Fruit fly (Drosophila melanogaster) whole organism, prepupa: ENCODE results near the gene stas.

ENCODE experiments used
- Blimp-1 ChIP-seq: fragments of 200-800 bp; sonication (Bioruptor generic); optimal IDR thresholded peaks from 3 replicates; lab custom pipeline; 2017; ENCODE audit warnings: missing biosample characterization, missing genetic modification characterization, mild to moderate bottlenecking, moderate library complexity, missing genetic modification reagents
- CG15336 ChIP-seq: fragments of 200-800 bp; sonication (Bioruptor generic); IDR thresholded peaks from 2 replicates; pipeline ENCODE4 v1.3.6; 2022; ENCODE audit warnings: missing biosample characterization, missing genetic modification characterization
- CG16779 ChIP-seq: fragments of 200-800 bp; sonication (Bioruptor generic); optimal IDR thresholded peaks from 3 replicates; lab custom pipeline; 2017; ENCODE audit warnings: missing biosample characterization, mild to moderate bottlenecking, missing genetic modification characterization
- CG34406 ChIP-seq: fragments of 200-800 bp; sonication (Bioruptor generic); optimal IDR thresholded peaks from 3 replicates; lab custom pipeline; 2016; ENCODE audit warnings: missing biosample characterization, missing genetic modification characterization
- CG3919 ChIP-seq: fragments of 200-800 bp; sonication (Bioruptor generic); optimal IDR thresholded peaks from 3 replicates; lab custom pipeline; 2016; ENCODE audit warnings: missing biosample characterization, missing genetic modification characterization
- CG6163 ChIP-seq: fragments of 200-800 bp; sonication (Bioruptor generic); IDR thresholded peaks from 3 replicates; pipeline ENCODE4 v1.3.6; 2022; ENCODE audit warnings: missing biosample characterization, missing genetic modification characterization
- CG6854 ChIP-seq: fragments of 200-800 bp; sonication (Bioruptor generic); optimal IDR thresholded peaks from 2 replicates; lab custom pipeline; 2017; ENCODE audit warnings: missing biosample characterization, mild to moderate bottlenecking, missing genetic modification characterization
- CG7368 ChIP-seq: fragments of 200-800 bp; sonication (Bioruptor generic); optimal IDR thresholded peaks from 3 replicates; lab custom pipeline; 2016; ENCODE audit warnings: missing biosample characterization, missing genetic modification characterization
- CG8119 ChIP-seq: fragments of 200-800 bp; sonication (Bioruptor generic); IDR thresholded peaks from 3 replicates; pipeline ENCODE4 v1.3.6; 2022; ENCODE audit warnings: missing biosample characterization, missing genetic modification characterization
- CG8319 ChIP-seq: fragments of 200-800 bp; sonication (Bioruptor generic); optimal IDR thresholded peaks from 3 replicates; lab custom pipeline; 2016; ENCODE audit warnings: missing biosample characterization, missing genetic modification characterization
- Eip75B ChIP-seq: fragments of 200-800 bp; sonication (Bioruptor generic); optimal IDR thresholded peaks from 3 replicates; lab custom pipeline; 2016; ENCODE audit warnings: missing biosample characterization, missing genetic modification characterization
- Eip78C ChIP-seq: fragments of 200-800 bp; sonication (Bioruptor generic); peaks from one replicate; lab custom pipeline; 2016; ENCODE audit warnings: missing biosample characterization, missing genetic modification characterization
- Ets21C ChIP-seq: fragments of 200-800 bp; sonication (Bioruptor generic); optimal IDR thresholded peaks from 3 replicates; lab custom pipeline; 2016; ENCODE audit warnings: missing biosample characterization, missing genetic modification characterization
- Gug ChIP-seq: fragments of 200-800 bp; sonication (Bioruptor generic); IDR thresholded peaks from 2 replicates; pipeline ENCODE4 v1.3.6; 2022; ENCODE audit warnings: missing biosample characterization, missing genetic modification characterization
- Lpt ChIP-seq: fragments of 200-800 bp; sonication (Bioruptor generic); optimal IDR thresholded peaks from 3 replicates; lab custom pipeline; 2016; ENCODE audit warnings: missing biosample characterization, missing genetic modification characterization
- Met ChIP-seq: fragments of 200-800 bp; sonication (Bioruptor generic); optimal IDR thresholded peaks from 3 replicates; lab custom pipeline; 2016; ENCODE audit warnings: missing biosample characterization, missing genetic modification characterization
- Smox ChIP-seq: fragments of 200-800 bp; sonication (Bioruptor generic); optimal IDR thresholded peaks from 3 replicates; lab custom pipeline; 2016; ENCODE audit warnings: missing biosample characterization, missing genetic modification characterization
- Sox14 ChIP-seq: fragments of 200-800 bp; sonication (Bioruptor generic); optimal IDR thresholded peaks from 3 replicates; lab custom pipeline; 2016; ENCODE audit warnings: missing biosample characterization, missing genetic modification characterization
- Sox15 ChIP-seq: fragments of 200-800 bp; sonication (Bioruptor generic); optimal IDR thresholded peaks from 3 replicates; lab custom pipeline; 2016; ENCODE audit warnings: missing biosample characterization, missing genetic modification characterization
- achi ChIP-seq: fragments of 200-800 bp; sonication (Bioruptor generic); optimal IDR thresholded peaks from 3 replicates; lab custom pipeline; 2016; ENCODE audit warnings: missing biosample characterization, missing genetic modification characterization
- acj6 ChIP-seq: fragments of 200-800 bp; sonication (Bioruptor generic); optimal IDR thresholded peaks from 3 replicates; lab custom pipeline; 2016; ENCODE audit warnings: missing biosample characterization, missing genetic modification characterization
- eg ChIP-seq: fragments of 200-800 bp; sonication (Bioruptor generic); IDR thresholded peaks from 3 replicates; pipeline ENCODE4 v1.3.6; 2022; ENCODE audit warnings: missing biosample characterization, missing genetic modification characterization
- fd59A ChIP-seq: fragments of 200-800 bp; sonication (Bioruptor generic); optimal IDR thresholded peaks from 2 replicates; lab custom pipeline; 2017; ENCODE audit warnings: missing biosample characterization, mild to moderate bottlenecking, missing genetic modification characterization, missing genetic modification reagents
- fd85E ChIP-seq: fragments of 200-800 bp; sonication (Bioruptor generic); optimal IDR thresholded peaks from 3 replicates; lab custom pipeline; 2016; ENCODE audit warnings: missing biosample characterization, missing genetic modification characterization
- fkh ChIP-seq: fragments of 200-800 bp; sonication (Bioruptor generic); optimal IDR thresholded peaks from 3 replicates; lab custom pipeline; 2017; ENCODE audit warnings: missing biosample characterization, mild to moderate bottlenecking, missing genetic modification characterization, moderate library complexity
- salr ChIP-seq, 2 experiments: fragments of 200-800 bp; sonication (Bioruptor generic); optimal IDR thresholded peaks; 3 replicates each; lab custom pipeline; 2016 to 2018; ENCODE audit warnings: missing biosample characterization in 2 of 2, missing genetic modification characterization in 2 of 2, mild to moderate bottlenecking in 1 of 2
- spab ChIP-seq: fragments of 200-800 bp; sonication (Bioruptor generic); optimal IDR thresholded peaks from 2 replicates; lab custom pipeline; 2017; ENCODE audit warnings: missing biosample characterization, mild to moderate bottlenecking, missing genetic modification characterization, missing genetic modification reagents
- svp ChIP-seq: fragments of 200-800 bp; sonication (Bioruptor generic); peaks from one replicate; lab custom pipeline; 2016; ENCODE audit warnings: missing biosample characterization, missing genetic modification characterization
- topi ChIP-seq: fragments of 200-800 bp; sonication (Bioruptor generic); optimal IDR thresholded peaks from 3 replicates; lab custom pipeline; 2016; ENCODE audit warnings: missing biosample characterization, missing genetic modification characterization
- vri ChIP-seq: fragments of 200-800 bp; sonication (Bioruptor generic); optimal IDR thresholded peaks from 3 replicates; lab custom pipeline; 2016; ENCODE audit warnings: missing biosample characterization, mild to moderate bottlenecking, missing genetic modification characterization

stas gene

dm6 chrX:17627090-17627992, at the start of gene stas (continued):
- no peak for TF ChIP-seq CG6163 (GFP tag; lab: Robert Waterston, UW)
- TF ChIP-seq CG6854 (GFP tag; lab: Kevin White, UChicago) = peak; percentile 52
- TF ChIP-seq fd59A (GFP tag; lab: Kevin White, UChicago) = no peak
- no peak for TF ChIP-seq CG34406 (GFP tag; lab: Kevin White, UChicago)
- no peak for TF ChIP-seq eg
- no peak for TF ChIP-seq Blimp-1 (GFP tag; lab: Kevin White, UChicago)
- no peak for TF ChIP-seq Smox (GFP tag; lab: Kevin White, UChicago)
- no peak for TF ChIP-seq Lpt (GFP tag; lab: Kevin White, UChicago)
- TF ChIP-seq Gug (GFP tag; lab: Robert Waterston, UW) = no peak

dm6 chrX:17671788-17672187, 44.1 kb upstream of the stas start, which contains the start of gene CG12990:
CG12990 (minus strand) TSS chrX:17671888.
- no peak for TF ChIP-seq CG6163 (GFP tag; lab: Robert Waterston, UW)
- no peak for TF ChIP-seq fd85E (GFP tag; lab: Kevin White, UChicago)
- TF ChIP-seq Sox14 (GFP tag; lab: Kevin White, UChicago) = no peak
- no peak for TF ChIP-seq salr (GFP tag; optimal IDR thresholded peaks at IDR 0.05; lab: Kevin White, UChicago)
- TF ChIP-seq CG7368 (GFP tag; lab: Kevin White, UChicago) = no peak
- TF ChIP-seq CG34406 (GFP tag; lab: Kevin White, UChicago) = no peak
- no peak for TF ChIP-seq fkh
- no peak for TF ChIP-seq Eip78C (GFP tag; lab: Kevin White, UChicago)
- no peak for TF ChIP-seq Ets21C (GFP tag; lab: Kevin White, UChicago)
- no peak for TF ChIP-seq CG3919 (GFP tag; lab: Kevin White, UChicago)
- TF ChIP-seq CG8119 (GFP tag; lab: Robert Waterston, UW) = no peak
- TF ChIP-seq CG16779 (tag; lab: Kevin White, UChicago) = no peak
- TF ChIP-seq acj6 (GFP tag; lab: Kevin White, UChicago) = no peak
- no peak for TF ChIP-seq CG8319 (GFP tag; lab: Kevin White, UChicago)
- no peak for TF ChIP-seq topi (GFP tag; lab: Kevin White, UChicago)
- no peak for TF ChIP-seq spab

- TF ChIP-seq Eip75B (GFP tag; lab: Kevin White, UChicago) = no peak
- no peak for TF ChIP-seq CG3919 (GFP tag; lab: Kevin White, UChicago)
- no peak for TF ChIP-seq Smox (GFP tag; lab: Kevin White, UChicago)
- no peak for TF ChIP-seq Sox15 (GFP tag; lab: Kevin White, UChicago)
- no peak for TF ChIP-seq achi (GFP tag; lab: Kevin White, UChicago)
- no peak for TF ChIP-seq Met
- TF ChIP-seq vri (GFP tag; lab: Kevin White, UChicago) = peak; percentile 88
- TF ChIP-seq fd59A (GFP tag; lab: Kevin White, UChicago) = no peak
These were observed 31.4 kb upstream of the stas start for dm6 chrX:17659119-17659452.

DNA sequence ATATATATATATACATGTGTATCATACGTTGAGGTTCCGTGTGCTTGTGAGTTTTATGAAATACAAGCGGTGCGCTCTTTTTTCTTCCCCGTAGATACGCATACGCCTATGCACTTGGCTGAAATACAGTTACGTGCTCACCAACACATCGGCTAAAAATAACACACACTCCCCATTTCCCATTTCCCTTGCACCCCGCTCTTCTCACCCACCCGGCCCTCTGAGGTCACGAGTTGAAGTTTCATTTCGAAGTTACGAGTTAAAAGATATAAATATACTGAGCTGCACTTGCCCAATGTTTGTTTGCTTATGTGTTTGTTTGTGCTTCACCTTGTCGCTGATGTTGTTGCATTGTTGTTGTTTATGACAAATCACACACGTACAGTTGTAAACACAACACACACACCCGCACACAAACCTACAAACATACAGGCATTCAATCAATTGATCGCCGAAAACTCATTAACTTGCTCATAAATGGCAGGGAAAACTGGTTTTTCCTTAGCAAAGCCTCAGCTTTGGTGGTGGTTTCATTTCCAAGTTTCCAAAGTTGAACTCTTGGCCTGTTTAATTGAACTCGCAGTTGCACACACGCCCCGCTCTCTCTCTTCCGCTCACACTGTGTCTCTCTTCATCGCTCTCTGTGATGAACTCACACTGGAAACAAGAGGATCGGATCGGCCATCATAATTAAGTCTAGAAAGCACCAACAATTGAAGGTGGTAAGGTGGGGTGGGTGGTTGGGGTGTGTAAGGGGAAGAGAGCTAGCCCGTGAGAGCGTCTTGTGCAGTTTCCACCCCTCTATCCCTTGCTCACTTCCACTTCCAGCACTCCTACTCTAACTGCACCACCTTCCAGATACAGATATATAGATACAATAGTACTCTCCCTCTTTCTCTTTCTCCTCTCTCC, 30.8 kb upstream of the stas start:
- peak; percentile 72 for TF ChIP-seq Lpt (GFP tag; lab: Kevin White, UChicago)
- TF ChIP-seq CG6854 (GFP tag; lab: Kevin White, UChicago) = no peak
- TF ChIP-seq CG8119 (GFP tag; lab: Robert Waterston, UW) = peak; percentile 30; the same call in 1 of the 3 replicates
- TF ChIP-seq Eip78C (GFP tag; lab: Kevin White, UChicago) = peak; percentile 51
- TF ChIP-seq svp (GFP tag; lab: Kevin White, UChicago) = peak; percentile 84
- TF ChIP-seq salr (GFP tag; optimal IDR thresholded peaks at IDR 0.05; lab: Kevin White, UChicago) = no peak
- 0 out of 3 replicates have a peak, but pooled peaks have one; percentile 25 for TF ChIP-seq CG6163 (GFP tag; lab: Robert Waterston, UW)
- peak; percentile 28; the same call in 1 of the 2 replicates for TF ChIP-seq CG15336 (GFP tag; lab: Robert Waterston, UW)
- peak; percentile 72 for TF ChIP-seq fkh
- TF ChIP-seq, all 60 proteins: peak for 7
